Worm (Caenorhabditis elegans): ENCODE measurements around the gene T22F3.8.
"Not testable (repeated sequence)": the region's sequence is repeated elsewhere in the genome, so short reads cannot be mapped to it uniquely, and the experiment has no call there.

The T22F3.8 gene

ce11 chrV:3600570-3600969 lies 4.7 kb downstream of the T22F3.8 start, which contains the start of gene T22F3.7:
Gene T22F3.7 (minus strand): TSS chrV:3600670.
- TF ChIP-seq ceh-16 (tag; optimal IDR thresholded peaks at IDR 0.05) (no peak), unc-55 (GFP tag; optimal IDR thresholded peaks at IDR 0.05) (no peak), nhr-12 (tag; optimal IDR thresholded peaks at IDR 0.05) (no peak), dmd-4 (tag; optimal IDR thresholded peaks at IDR 0.05) (no peak), Y55F3AM.14 (GFP tag; optimal IDR thresholded peaks at IDR 0.05) (no peak), F13H6.1 (tag; optimal IDR thresholded peaks at IDR 0.05) (no peak), nhr-77 (tag; optimal IDR thresholded peaks at IDR 0.05) (no peak), egl-27 (tag; optimal IDR thresholded peaks at IDR 0.05) (no peak)

ce11 chrV:3597052-3597451 lies 8.2 kb downstream of the T22F3.8 start, which contains the start of gene srh-212:
Gene srh-212 (minus strand): TSS chrV:3597152.
- not testable (repeated sequence) for TF ChIP-seq Y55F3AM.14 (GFP tag; optimal IDR thresholded peaks at IDR 0.05); snpc-4 (tag; optimal IDR thresholded peaks at IDR 0.05); elt-3 (tag; optimal IDR thresholded peaks at IDR 0.05)

- TF ChIP-seq lin-39 (tag; optimal IDR thresholded peaks at IDR 0.05) = no peak
- TF ChIP-seq ama-1 (optimal IDR thresholded peaks at IDR 0.05) = no peak
- TF ChIP-seq sma-9 (GFP tag; optimal IDR thresholded peaks at IDR 0.05) = no peak
- TF ChIP-seq sma-9 (tag; optimal IDR thresholded peaks at IDR 0.05) = no peak
- TF ChIP-seq gmeb-1 (tag; optimal IDR thresholded peaks at IDR 0.05) = no peak
- TF ChIP-seq lsy-2 (tag; optimal IDR thresholded peaks at IDR 0.05) = no peak
- no peak for TF ChIP-seq mdl-1 (tag; optimal IDR thresholded peaks at IDR 0.05)
- no peak for TF ChIP-seq nhr-77 (tag; optimal IDR thresholded peaks at IDR 0.05)
- TF ChIP-seq ztf-1 (GFP tag; conservative IDR thresholded peaks at IDR 0.05) = no peak
- no peak for TF ChIP-seq snpc-4 (tag; optimal IDR thresholded peaks at IDR 0.05)
- no peak for TF ChIP-seq ztf-11 (tag; optimal IDR thresholded peaks at IDR 0.05)
- no peak for TF ChIP-seq mab-5 (tag; optimal IDR thresholded peaks at IDR 0.05)
- TF ChIP-seq sem-4 (tag; optimal IDR thresholded peaks at IDR 0.05) = no peak
- TF ChIP-seq lin-11 (tag; optimal IDR thresholded peaks at IDR 0.05) = no peak
- no peak for TF ChIP-seq sma-3 (GFP tag; optimal IDR thresholded peaks at IDR 0.05)
- TF ChIP-seq dmd-4 (tag; optimal IDR thresholded peaks at IDR 0.05) = no peak
- TF ChIP-seq nhr-129 (tag; optimal IDR thresholded peaks at IDR 0.05) = no peak
- no peak for TF ChIP-seq crh-2 (tag; optimal IDR thresholded peaks at IDR 0.05)
Measured at ce11 chrV:3594936-3595335, 10.3 kb downstream of the T22F3.8 start, which contains the start of gene srh-213. Gene srh-213 (minus strand): TSS chrV:3595036.

ce11 chrV:3592099-3592498 lies 13.1 kb downstream of the T22F3.8 start, which contains the start of gene T22F3.12:
Gene T22F3.12 (minus strand): TSS chrV:3592199.
- TF ChIP-seq C34F6.9 (tag; optimal IDR thresholded peaks at IDR 0.05) (no peak), ztf-11 (tag; optimal IDR thresholded peaks at IDR 0.05) (no peak), snpc-4 (tag; optimal IDR thresholded peaks at IDR 0.05) (no peak), ztf-1 (GFP tag; conservative IDR thresholded peaks at IDR 0.05) (no peak), nhr-10 (tag; optimal IDR thresholded peaks at IDR 0.05) (no peak), F13H6.1 (tag; optimal IDR thresholded peaks at IDR 0.05) (no peak)

ce11 chrV:3588223-3588622 lies 17.0 kb downstream of the T22F3.8 start:
- TF ChIP-seq crh-2 (tag; optimal IDR thresholded peaks at IDR 0.05) (no peak), unc-55 (GFP tag; optimal IDR thresholded peaks at IDR 0.05) (no peak), alr-1 (tag; optimal IDR thresholded peaks at IDR 0.05) (no peak), zag-1 (tag; optimal IDR thresholded peaks at IDR 0.05) (no peak), skn-1 (tag; optimal IDR thresholded peaks at IDR 0.05) (no peak), gmeb-1 (tag; optimal IDR thresholded peaks at IDR 0.05) (no peak), lin-39 (tag; optimal IDR thresholded peaks at IDR 0.05) (no peak), mbf-1 (tag; optimal IDR thresholded peaks at IDR 0.05) (no peak), sma-9 (GFP tag; optimal IDR thresholded peaks at IDR 0.05) (no peak), sma-9 (tag; optimal IDR thresholded peaks at IDR 0.05) (no peak), ztf-1 (GFP tag; conservative IDR thresholded peaks at IDR 0.05) (no peak), nhr-11 (tag; optimal IDR thresholded peaks at IDR 0.05) (no peak)

ce11 chrV:3587633-3588032 lies 17.6 kb downstream of the T22F3.8 start:
- TF ChIP-seq crh-2 (tag; optimal IDR thresholded peaks at IDR 0.05) (peak; percentile 21), lsy-2 (tag; optimal IDR thresholded peaks at IDR 0.05) (peak in 1 of 2 experiments; percentile 32), sma-9 (GFP tag; optimal IDR thresholded peaks at IDR 0.05) (peak; percentile 32), sma-9 (tag; optimal IDR thresholded peaks at IDR 0.05) (no peak), ceh-82 (tag; optimal IDR thresholded peaks at IDR 0.05) (no peak), lin-13 (GFP tag; optimal IDR thresholded peaks at IDR 0.05) (peak; percentile 18), sma-3 (GFP tag; optimal IDR thresholded peaks at IDR 0.05) (peak; percentile 28), ztf-4 (tag; optimal IDR thresholded peaks at IDR 0.05) (no peak), unc-55 (GFP tag; optimal IDR thresholded peaks at IDR 0.05) (peak; percentile 44), F13H6.1 (tag; optimal IDR thresholded peaks at IDR 0.05) (peak; percentile 28), lin-11 (tag; optimal IDR thresholded peaks at IDR 0.05) (peak; percentile 37), snpc-4 (tag; optimal IDR thresholded peaks at IDR 0.05) (no peak), unc-62 (GFP tag; optimal IDR thresholded peaks at IDR 0.05) (no peak), nhr-12 (tag; optimal IDR thresholded peaks at IDR 0.05) (no peak), gmeb-1 (tag; optimal IDR thresholded peaks at IDR 0.05) (peak; percentile 40)

All from whole organism, L2 larva.